Fruit fly (Drosophila melanogaster): Measurements from ENCODE around the gene CG13679.

DNA sequence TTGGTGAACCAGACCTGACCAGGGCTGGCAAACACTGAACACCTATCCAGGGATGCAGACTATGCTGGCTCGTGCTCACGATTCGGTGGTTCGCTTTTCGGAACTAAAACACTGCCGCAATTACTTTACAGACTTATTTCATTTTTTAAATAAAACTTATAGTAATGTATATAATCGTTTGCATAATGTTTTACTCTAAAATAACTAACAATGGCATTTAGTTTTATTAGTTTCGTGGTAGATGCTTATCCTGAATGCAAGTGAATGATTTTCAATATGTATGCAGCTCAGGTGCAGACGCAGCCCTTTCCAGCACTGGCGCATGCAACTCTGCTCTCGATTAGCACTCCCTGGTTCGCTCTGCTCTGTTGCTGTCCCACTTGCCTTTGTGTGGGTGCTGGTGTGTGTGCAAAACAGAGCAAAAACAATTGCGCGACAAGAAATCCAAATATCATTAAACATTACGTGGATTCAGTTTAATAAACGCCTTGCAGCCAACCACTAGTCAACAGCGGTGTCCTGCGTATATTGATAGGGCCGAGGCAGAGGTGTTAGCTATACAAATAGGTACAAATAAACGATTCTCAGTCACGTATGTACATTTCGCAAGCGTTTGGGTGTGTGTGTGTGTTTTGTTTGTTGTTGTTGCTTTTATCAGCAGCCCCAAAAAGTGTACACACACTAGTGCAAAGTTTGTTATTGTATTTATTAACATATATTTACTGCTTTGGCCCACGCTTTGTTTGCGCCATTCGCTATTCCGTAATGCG, 15.8 kb upstream of the CG13679 start, which contains the start of the genes ERR and Atg18a:
- no peak for TF ChIP-seq psq (optimal IDR thresholded peaks at IDR 0.05)
- no peak for TF ChIP-seq Myc (optimal IDR thresholded peaks at IDR 0.05)
- TF ChIP-seq Sin3A (optimal IDR thresholded peaks at IDR 0.05): no peak

All from Kc167 (cell line).